Worm (Caenorhabditis elegans): ENCODE measurements around the gene sre-48.
"Not testable (repeated sequence)": the region's sequence is repeated elsewhere in the genome, so short reads cannot be mapped to it uniquely, and the experiment has no call there.

Gene sre-48

ce11 chrII:14005183-14005582 lies 25.5 kb upstream of the sre-48 start:
- TF ChIP-seq sptf-1 (tag; optimal IDR thresholded peaks at IDR 0.05), result no peak
- TF ChIP-seq cnd-1 (tag; optimal IDR thresholded peaks at IDR 0.05), result no peak
- no peak for TF ChIP-seq nhr-28 (tag; optimal IDR thresholded peaks at IDR 0.05)
- no peak for TF ChIP-seq nhr-76 (tag; optimal IDR thresholded peaks at IDR 0.05)
- TF ChIP-seq unc-39 (tag; optimal IDR thresholded peaks at IDR 0.05), result no peak
- no peak for TF ChIP-seq zip-8 (tag; optimal IDR thresholded peaks at IDR 0.05)
- no peak for TF ChIP-seq pha-4 (tag; optimal IDR thresholded peaks at IDR 0.05)
- TF ChIP-seq bed-3 (GFP tag; optimal IDR thresholded peaks at IDR 0.05), result no peak
- no peak for TF ChIP-seq nhr-2 (tag; optimal IDR thresholded peaks at IDR 0.05)

- TF ChIP-seq snpc-4 (tag; optimal IDR thresholded peaks at IDR 0.05) (no peak), ham-2 (GFP tag; optimal IDR thresholded peaks at IDR 0.05) (peak; percentile 53), nhr-237 (tag; optimal IDR thresholded peaks at IDR 0.05) (no peak), ztf-11 (tag; optimal IDR thresholded peaks at IDR 0.05) (no peak), nhr-76 (tag; optimal IDR thresholded peaks at IDR 0.05) (no peak)
These were observed 25.1 kb upstream of the sre-48 start for ce11 chrII:14004770-14005169.

ce11 chrII:14003821-14004430 lies 24.2 kb upstream of the sre-48 start:
- TF ChIP-seq elt-3 (tag; optimal IDR thresholded peaks at IDR 0.05), result peak; percentile 68
- no peak for TF ChIP-seq M03D4.4 (tag; optimal IDR thresholded peaks at IDR 0.05)

ce11 chrII:14002200-14002599 lies 22.5 kb upstream of the sre-48 start, which contains the start of gene F01D5.5:
Gene F01D5.5, minus strand, starts transcription at chrII:14002300.
- TF ChIP-seq ces-1 (GFP tag; optimal IDR thresholded peaks at IDR 0.05), result no peak
- no peak for TF ChIP-seq unc-39 (tag; optimal IDR thresholded peaks at IDR 0.05)
- no peak for TF ChIP-seq nhr-12 (tag; optimal IDR thresholded peaks at IDR 0.05)
- no peak for TF ChIP-seq sptf-1 (tag; optimal IDR thresholded peaks at IDR 0.05)
- TF ChIP-seq ceh-43 (GFP tag; optimal IDR thresholded peaks at IDR 0.05), result no peak
- no peak for TF ChIP-seq ceh-39 (tag; optimal IDR thresholded peaks at IDR 0.05)
- TF ChIP-seq unc-62 (GFP tag; optimal IDR thresholded peaks at IDR 0.05), result no peak
- TF ChIP-seq lsy-2 (tag; optimal IDR thresholded peaks at IDR 0.05), result no peak
- no peak for TF ChIP-seq lin-32 (GFP tag; optimal IDR thresholded peaks at IDR 0.05)
- no peak for TF ChIP-seq nhr-28 (tag; optimal IDR thresholded peaks at IDR 0.05)
- no peak for TF ChIP-seq tbx-8 (GFP tag; optimal IDR thresholded peaks at IDR 0.05)
- no peak for TF ChIP-seq nhr-2 (tag; optimal IDR thresholded peaks at IDR 0.05)
- TF ChIP-seq snpc-4 (tag; optimal IDR thresholded peaks at IDR 0.05), result no peak
- TF ChIP-seq nhr-76 (tag; optimal IDR thresholded peaks at IDR 0.05), result no peak
- TF ChIP-seq blmp-1 (tag; optimal IDR thresholded peaks at IDR 0.05), result no peak
- TF ChIP-seq unc-120 (tag; optimal IDR thresholded peaks at IDR 0.05; ENCODE audit: poor library complexity, severe bottlenecking), result no peak
- TF ChIP-seq mep-1 (tag; optimal IDR thresholded peaks at IDR 0.05), result no peak

DNA sequence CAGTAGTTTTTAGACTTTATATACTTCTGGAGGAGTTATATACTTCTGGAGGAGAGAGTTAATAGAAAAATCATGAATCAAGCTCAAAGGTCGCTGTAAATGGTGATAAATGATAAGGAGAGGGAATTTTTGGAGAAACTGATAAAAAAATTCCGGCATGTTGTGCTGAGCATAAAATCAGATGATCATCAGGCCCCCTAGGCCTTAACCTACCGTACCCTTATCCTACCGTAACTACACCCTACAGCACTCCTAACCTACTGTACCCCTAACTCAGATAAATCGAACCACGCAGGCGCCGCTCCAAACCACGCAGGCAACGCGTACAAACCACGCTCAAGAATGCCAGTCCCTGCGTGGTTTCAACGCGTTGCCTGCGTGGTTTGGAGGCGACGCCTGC lies 20.4 kb upstream of the sre-48 start, which contains the start of gene F01D5.3:
Gene F01D5.3 (minus strand): TSS at position 101 of the 400 bp plus-strand sequence.
- TF ChIP-seq sptf-1 (tag; optimal IDR thresholded peaks at IDR 0.05); drap-1 (GFP tag; optimal IDR thresholded peaks at IDR 0.05); hlh-1 (tag; optimal IDR thresholded peaks at IDR 0.05): not testable (repeated sequence)

ce11 chrII:13998964-13999363 lies 19.3 kb upstream of the sre-48 start, which contains the start of gene F01D5.2:
Gene F01D5.2, minus strand, starts transcription at chrII:13999064.
- TF ChIP-seq zip-8 (tag; optimal IDR thresholded peaks at IDR 0.05) (no peak), ceh-83 (GFP tag; optimal IDR thresholded peaks at IDR 0.05) (no peak), nhr-28 (tag; optimal IDR thresholded peaks at IDR 0.05) (no peak), unc-39 (tag; optimal IDR thresholded peaks at IDR 0.05) (no peak), ztf-11 (tag; optimal IDR thresholded peaks at IDR 0.05) (no peak), sem-2 (GFP tag; optimal IDR thresholded peaks at IDR 0.05) (no peak), lin-13 (tag; optimal IDR thresholded peaks at IDR 0.05) (no peak), ceh-43 (GFP tag; optimal IDR thresholded peaks at IDR 0.05) (no peak), nhr-12 (tag; optimal IDR thresholded peaks at IDR 0.05) (no peak), mab-5 (tag; optimal IDR thresholded peaks at IDR 0.05) (no peak), bed-3 (GFP tag; optimal IDR thresholded peaks at IDR 0.05) (no peak), blmp-1 (tag; optimal IDR thresholded peaks at IDR 0.05) (no peak)

Measured in whole organism, mixed stage, embryonic.